Worm (Caenorhabditis elegans): ENCODE results near the gene VZK822L.2.
A peak's percentile ranks its signal among the peaks of the same experiment; 100 is the strongest.

The VZK822L.2 gene

DNA sequence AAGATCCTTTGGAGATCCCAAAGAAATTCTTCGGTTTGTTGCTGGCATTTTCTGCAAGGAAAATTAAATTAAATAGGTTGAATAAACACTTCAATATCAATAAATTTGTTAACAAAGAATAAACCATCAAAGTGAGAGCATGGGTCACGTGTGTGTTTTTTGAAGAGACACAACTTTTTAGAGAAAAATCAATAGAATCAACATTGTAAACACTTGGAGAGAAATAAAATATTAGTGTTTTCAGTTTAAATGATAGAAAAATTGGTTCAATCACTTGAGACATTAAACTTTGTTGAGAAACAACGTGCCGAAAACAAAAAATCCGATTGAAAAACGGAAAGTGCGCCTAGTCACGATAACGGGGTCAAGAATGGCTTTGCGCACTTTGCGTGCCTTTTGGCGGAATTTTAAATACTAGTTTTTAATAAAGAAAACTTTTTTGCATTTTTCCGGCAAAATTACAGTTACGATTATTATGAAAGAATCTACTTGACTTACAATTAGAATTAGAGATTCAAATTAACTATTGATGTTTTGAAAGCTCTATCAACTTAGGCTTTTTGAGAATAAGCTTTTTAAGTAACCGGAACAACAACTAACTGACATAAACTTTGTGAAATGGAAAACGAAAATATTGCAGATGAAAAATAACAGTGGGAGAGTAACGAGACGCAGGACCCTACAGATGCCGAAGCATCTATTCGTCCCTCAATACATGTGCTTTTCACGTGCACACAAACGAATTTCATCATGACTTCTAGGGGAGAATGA lies 49.8 kb downstream of the VZK822L.2 start, which contains the start of gene ZK829.7 (continued):
- peak in 1 of 2 experiments; percentile 30 for TF ChIP-seq ztf-11 (tag; optimal IDR thresholded peaks at IDR 0.05)
- no peak for TF ChIP-seq ces-1 (GFP tag; optimal IDR thresholded peaks at IDR 0.05)
- TF ChIP-seq sptf-1 (tag; optimal IDR thresholded peaks at IDR 0.05) = no peak
- TF ChIP-seq tbx-2 (tag; optimal IDR thresholded peaks at IDR 0.05) = peak; percentile 83
- TF ChIP-seq lin-14 (GFP tag; optimal IDR thresholded peaks at IDR 0.05) = peak; percentile 81
- peak; percentile 79 for TF ChIP-seq irx-1 (tag; optimal IDR thresholded peaks at IDR 0.05)
- peak; percentile 76 for TF ChIP-seq elt-2 (tag; optimal IDR thresholded peaks at IDR 0.05)
- no peak for TF ChIP-seq hpl-2 (GFP tag; optimal IDR thresholded peaks at IDR 0.05)
- TF ChIP-seq nhr-20 (tag; optimal IDR thresholded peaks at IDR 0.05) = peak; percentile 82
- peak; percentile 40 for TF ChIP-seq snpc-4 (tag; optimal IDR thresholded peaks at IDR 0.05)
- TF ChIP-seq snu-23 (GFP tag; optimal IDR thresholded peaks at IDR 0.05) = peak; percentile 80
- no peak for TF ChIP-seq zag-1 (tag; optimal IDR thresholded peaks at IDR 0.05)
- peak; percentile 81 for TF ChIP-seq swsn-7 (tag; optimal IDR thresholded peaks at IDR 0.05)
- TF ChIP-seq nhr-19 (GFP tag; conservative IDR thresholded peaks at IDR 0.05) = peak; percentile 83
- TF ChIP-seq lin-13 (GFP tag; optimal IDR thresholded peaks at IDR 0.05) = peak; percentile 62
- TF ChIP-seq lir-3 (tag; optimal IDR thresholded peaks at IDR 0.05; ENCODE audit: poor library complexity) = peak; percentile 24
- TF ChIP-seq nhr-11 (tag; optimal IDR thresholded peaks at IDR 0.05) = peak; percentile 51
- no peak for TF ChIP-seq hlh-4 (tag; optimal IDR thresholded peaks at IDR 0.05)
- peak; percentile 93 to 96 (median 94) for TF ChIP-seq dpl-1 (GFP tag; optimal IDR thresholded peaks at IDR 0.05)
- TF ChIP-seq xbp-1 (tag; optimal IDR thresholded peaks at IDR 0.05) = peak; percentile 71
- TF ChIP-seq lin-39 (tag; optimal IDR thresholded peaks at IDR 0.05) = peak; percentile 66
- TF ChIP-seq nhr-77 (tag; optimal IDR thresholded peaks at IDR 0.05) = peak; percentile 61
- peak; percentile 33 for TF ChIP-seq sup-37 (GFP tag; optimal IDR thresholded peaks at IDR 0.05)
- TF ChIP-seq skn-1 (tag; optimal IDR thresholded peaks at IDR 0.05) = peak; percentile 17
- TF ChIP-seq nhr-28 (tag; optimal IDR thresholded peaks at IDR 0.05) = no peak
- peak; percentile 86 for TF ChIP-seq C16A3.4 (tag; optimal IDR thresholded peaks at IDR 0.05)
- TF ChIP-seq F16B12.6 (tag; optimal IDR thresholded peaks at IDR 0.05) = peak; percentile 12
- TF ChIP-seq mef-2 (tag; optimal IDR thresholded peaks at IDR 0.05) = no peak
- no peak for TF ChIP-seq alr-1 (tag; optimal IDR thresholded peaks at IDR 0.05; ENCODE audit: borderline replicate concordance)
- TF ChIP-seq hlh-17 (GFP tag; optimal IDR thresholded peaks at IDR 0.05; ENCODE audit: borderline replicate concordance) = no peak
